Worm (Caenorhabditis elegans): Measurements from ENCODE around the gene ZK1307.4.
A peak's percentile ranks its signal among the peaks of the same experiment; 100 is the strongest.

The ZK1307.4 gene

ce11 chrII:9668959-9669358 lies 17.4 kb upstream of the ZK1307.4 start, which contains the start of gene taf-8:
taf-8 (plus strand) TSS chrII:9669318.
- TF ChIP-seq madf-10 (tag; optimal IDR thresholded peaks at IDR 0.05) (no peak), cebp-1 (GFP tag; IDR thresholded peaks at IDR 0.05) (no peak), cebp-1 (tag; optimal IDR thresholded peaks at IDR 0.05) (no peak), F33H1.4 (GFP tag; IDR thresholded peaks at IDR 0.05) (no peak), attf-3 (GFP tag; conservative IDR thresholded peaks at IDR 0.05) (peak; percentile 95), hlh-12 (tag; optimal IDR thresholded peaks at IDR 0.05) (no peak), lsl-1 (GFP tag; optimal IDR thresholded peaks at IDR 0.05) (peak; percentile 73), B0035.1 (tag; optimal IDR thresholded peaks at IDR 0.05) (no peak), Y95B8A.8 (GFP tag; IDR thresholded peaks at IDR 0.05) (no peak), ztf-18 (tag; optimal IDR thresholded peaks at IDR 0.05) (no peak), unc-130 (GFP tag; optimal IDR thresholded peaks at IDR 0.05) (no peak), die-1 (tag; optimal IDR thresholded peaks at IDR 0.05) (no peak), hmg-1.2 (GFP tag; IDR thresholded peaks at IDR 0.05) (peak; percentile 16; the same call in 1 of the 2 replicates), gei-17 (GFP tag; optimal IDR thresholded peaks at IDR 0.05) (no peak), madf-6 (GFP tag; IDR thresholded peaks at IDR 0.05) (no peak), egrh-3 (GFP tag; IDR thresholded peaks at IDR 0.05) (no peak)

- TF ChIP-seq hmg-1.2 (GFP tag; IDR thresholded peaks at IDR 0.05) (peak; percentile 88), mxl-1 (tag; optimal IDR thresholded peaks at IDR 0.05) (no peak), attf-3 (GFP tag; conservative IDR thresholded peaks at IDR 0.05) (0 out of 2 replicates have a peak, but pooled peaks have one; percentile 11), egrh-3 (GFP tag; IDR thresholded peaks at IDR 0.05) (no peak), attf-6 (GFP tag; IDR thresholded peaks at IDR 0.05) (no peak), B0336.3 (GFP tag; IDR thresholded peaks at IDR 0.05) (no peak)
Observed at ce11 chrII:9667382-9667781, 15.8 kb upstream of the ZK1307.4 start, which contains the start of gene ZK1320.11. ZK1320.11 (plus strand) TSS chrII:9667624.

- no peak for TF ChIP-seq him-1 (tag; optimal IDR thresholded peaks at IDR 0.05)
- no peak for TF ChIP-seq fkh-3 (tag; optimal IDR thresholded peaks at IDR 0.05)
- no peak for TF ChIP-seq egrh-3 (GFP tag; IDR thresholded peaks at IDR 0.05)
- TF ChIP-seq F55B11.4 (tag; optimal IDR thresholded peaks at IDR 0.05; ENCODE audit: borderline replicate concordance, insufficient read depth) = no peak
- TF ChIP-seq pha-4 (tag; optimal IDR thresholded peaks at IDR 0.05) = no peak
- TF ChIP-seq ztf-28 (GFP tag; IDR thresholded peaks at IDR 0.05) = no peak
- no peak for TF ChIP-seq tlf-1 (GFP tag; optimal IDR thresholded peaks at IDR 0.05)
- no peak for TF ChIP-seq pbrm-1 (GFP tag; IDR thresholded peaks at IDR 0.05)
- TF ChIP-seq tbx-9 (tag; optimal IDR thresholded peaks at IDR 0.05; ENCODE audit: borderline replicate concordance) = no peak
- no peak for TF ChIP-seq xnd-1 (tag; optimal IDR thresholded peaks at IDR 0.05)
- no peak for TF ChIP-seq lin-26 (GFP tag; IDR thresholded peaks at IDR 0.05)
- no peak for TF ChIP-seq somi-1 (GFP tag; optimal IDR thresholded peaks at IDR 0.05)
- TF ChIP-seq die-1 (tag; optimal IDR thresholded peaks at IDR 0.05) = no peak
- TF ChIP-seq dpff-1 (tag; optimal IDR thresholded peaks at IDR 0.05) = no peak
- no peak for TF ChIP-seq unc-62 (GFP tag; optimal IDR thresholded peaks at IDR 0.05)
- TF ChIP-seq egl-18 (GFP tag; IDR thresholded peaks at IDR 0.05) = no peak
- TF ChIP-seq unc-130 (GFP tag; optimal IDR thresholded peaks at IDR 0.05) = no peak
- TF ChIP-seq ccch-3 (GFP tag; optimal IDR thresholded peaks at IDR 0.05) = no peak
- TF ChIP-seq ztf-25 (GFP tag; IDR thresholded peaks at IDR 0.05) = no peak
Observed at ce11 chrII:9665577-9665976, 14.0 kb upstream of the ZK1307.4 start, which contains the start of gene ZK1320.5. ZK1320.5 (minus strand) TSS chrII:9665677.

ce11 chrII:9662797-9663196 lies 11.2 kb upstream of the ZK1307.4 start, which contains the start of gene cyp-13A10:
cyp-13A10 (minus strand) TSS chrII:9662884.
- no peak for TF ChIP-seq madf-3 (GFP tag; IDR thresholded peaks at IDR 0.05)
- no peak for TF ChIP-seq ZK185.1 (tag; optimal IDR thresholded peaks at IDR 0.05; ENCODE audit: poor library complexity, severe bottlenecking)

Measured in whole organism, young adult.